Fruit fly (Drosophila melanogaster) whole organism, wandering third instar larva: ENCODE measurements around the gene CG10226.

ENCODE experiments used
- Hr78 ChIP-seq: fragments of >200 bp; optimal IDR thresholded peaks from 2 replicates; lab custom pipeline; 2017; ENCODE audit warnings: missing biosample characterization, missing genetic modification characterization
- dmrt93B ChIP-seq: fragments of 200-800 bp; sonication (Bioruptor generic); optimal IDR thresholded peaks from 2 replicates; lab custom pipeline; 2018; ENCODE audit warnings: missing biosample characterization, mild to moderate bottlenecking, missing genetic modification characterization
- dsf ChIP-seq: sonication (Bioruptor generic); optimal IDR thresholded peaks from 2 replicates; lab custom pipeline; 2016; ENCODE audit warnings: missing biosample characterization, missing genetic modification characterization, borderline replicate concordance
- pan ChIP-seq: fragments of >200 bp; optimal IDR thresholded peaks from 2 replicates; lab custom pipeline; 2017

DNA sequence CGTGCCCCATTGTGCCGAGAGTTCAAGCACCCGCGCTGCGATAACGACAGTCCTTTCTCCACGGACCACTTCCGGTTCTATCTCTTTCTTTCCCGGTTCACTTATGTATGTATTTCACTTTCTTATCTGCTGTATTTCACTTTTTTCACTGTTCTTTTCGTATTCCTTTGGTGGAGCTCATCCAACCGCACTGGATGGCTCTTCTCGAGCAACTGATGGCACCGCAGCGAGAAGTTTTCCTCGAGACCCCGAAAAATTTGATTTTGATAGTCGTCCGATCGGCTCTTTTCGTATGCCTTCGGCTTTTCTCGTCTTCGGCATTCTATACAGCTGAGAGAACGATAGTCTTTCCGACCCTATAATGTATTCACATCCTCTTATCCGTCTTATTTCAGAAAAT is 22.1 kb downstream of the CG10226 start, which contains the start of gene LanA:
- TF ChIP-seq Hr78 (GFP tag; lab: Kevin White, UChicago) (no peak), pan (lab: Kevin White, UChicago) (no peak), dsf (GFP tag; lab: Kevin White, UChicago) (no peak), dmrt93B (GFP tag; lab: Kevin White, UChicago) (no peak)
